Worm (Caenorhabditis elegans) whole organism, L2 larva: ENCODE measurements around the gene pitr-4.

Source experiments
- ama-1 ChIP-seq: fragments of 150-350 bp; optimal IDR thresholded peaks from 2 replicates; lab custom pipeline; 2018; ENCODE audit warnings: inconsistent platforms
- ceh-82 ChIP-seq: fragments of 150-350 bp; optimal IDR thresholded peaks from 2 replicates; lab custom pipeline; 2014; ENCODE audit warnings: missing biosample characterization, missing genetic modification characterization
- fos-1 ChIP-seq: fragments of 150-350 bp; optimal IDR thresholded peaks from 2 replicates; lab custom pipeline; 2014; ENCODE audit warnings: missing biosample characterization, missing genetic modification characterization

DNA sequence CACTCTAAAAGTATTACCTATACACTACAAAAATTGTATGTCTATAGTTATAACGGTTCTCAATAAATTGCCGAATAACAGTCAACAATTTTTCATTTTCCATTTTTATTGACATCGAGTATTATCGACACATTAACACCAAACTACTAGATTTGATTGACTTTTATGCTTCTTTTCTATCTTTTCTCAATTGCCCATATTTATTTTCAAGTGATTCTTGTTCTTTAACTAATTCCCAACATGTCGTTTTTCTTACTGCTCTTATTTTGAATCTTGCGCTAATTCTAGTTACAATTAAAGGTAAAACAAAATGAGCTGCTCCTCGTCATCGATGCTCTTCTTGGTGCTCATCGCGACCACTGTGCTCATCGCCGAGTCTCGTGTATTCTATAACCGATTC lies 16.6 kb upstream of the pitr-4 start, which contains the start of gene cthd-1:
- TF ChIP-seq ama-1 (lab: Kevin White, UChicago) = no peak
- no peak for TF ChIP-seq fos-1
- TF ChIP-seq ceh-82 (tag; lab: Kevin White, UChicago) = no peak
